Worm (Caenorhabditis elegans): Measurements from ENCODE around the gene T04F8.2.

The T04F8.2 gene

DNA sequence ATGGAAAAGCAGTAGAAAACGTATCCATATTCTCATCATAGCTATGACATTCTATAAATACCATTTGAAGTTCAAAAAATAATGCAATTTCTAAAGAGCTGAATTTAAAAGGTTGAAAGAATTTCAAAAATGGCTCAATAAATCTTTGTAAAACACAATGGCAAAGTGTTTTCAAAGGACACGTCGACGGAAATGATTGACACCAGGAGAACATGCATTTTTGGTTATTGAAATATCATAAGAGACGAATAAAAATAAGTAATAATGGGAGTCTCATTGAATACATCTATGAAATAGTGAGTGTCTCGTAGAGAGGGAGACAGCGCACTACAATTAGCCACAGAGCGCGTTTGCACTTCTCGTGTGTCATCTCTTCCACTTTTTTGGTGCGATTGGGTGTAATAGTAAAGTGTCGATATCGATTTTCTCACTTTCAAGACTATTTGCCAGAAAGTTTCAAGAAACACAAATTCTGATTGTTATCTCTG, at the start of gene T04F8.2:
T04F8.2 (minus strand) TSS at position 51 of the 488 bp plus-strand sequence.
- TF ChIP-seq sdz-12 (GFP tag; optimal IDR thresholded peaks at IDR 0.05) (no peak), lsy-2 (tag; optimal IDR thresholded peaks at IDR 0.05) (peak in 1 of 2 experiments; percentile 77), Y105C5A.15 (GFP tag; IDR thresholded peaks at IDR 0.05) (no peak), ztf-11 (tag; optimal IDR thresholded peaks at IDR 0.05) (no peak), attf-4 (tag; optimal IDR thresholded peaks at IDR 0.05) (no peak), unc-62 (GFP tag; optimal IDR thresholded peaks at IDR 0.05 in 1 of 2) (peak in 1 of 2 experiments; percentile 98), unc-62 (tag; optimal IDR thresholded peaks at IDR 0.05) (no peak), tra-1 (GFP tag; IDR thresholded peaks at IDR 0.05) (0 out of 2 replicates have a peak, but pooled peaks have one; percentile 21), hlh-11 (tag; optimal IDR thresholded peaks at IDR 0.05) (peak; percentile 65), spr-1 (tag; optimal IDR thresholded peaks at IDR 0.05) (no peak), T20F7.1 (GFP tag; optimal IDR thresholded peaks at IDR 0.05) (peak; percentile 48), egl-27 (tag; optimal IDR thresholded peaks at IDR 0.05) (no peak), nhr-237 (tag; optimal IDR thresholded peaks at IDR 0.05) (no peak), spr-3 (GFP tag; optimal IDR thresholded peaks at IDR 0.05) (no peak), Y48G9A.11 (GFP tag; IDR thresholded peaks at IDR 0.05) (no peak), vab-7 (GFP tag; IDR thresholded peaks at IDR 0.05) (no peak), nhr-48 (tag; optimal IDR thresholded peaks at IDR 0.05) (peak; percentile 16), set-16 (GFP tag; IDR thresholded peaks at IDR 0.05) (no peak), ZK337.2 (GFP tag; IDR thresholded peaks at IDR 0.05) (no peak), ces-1 (GFP tag; optimal IDR thresholded peaks at IDR 0.05) (no peak), lir-3 (tag; optimal IDR thresholded peaks at IDR 0.05) (no peak), D1046.2 (GFP tag; IDR thresholded peaks at IDR 0.05) (no peak), rbr-2 (tag; optimal IDR thresholded peaks at IDR 0.05) (peak; percentile 48), R02D3.7 (tag; optimal IDR thresholded peaks at IDR 0.05) (no peak), zfp-3 (GFP tag; conservative IDR thresholded peaks at IDR 0.05) (no peak), zag-1 (tag; optimal IDR thresholded peaks at IDR 0.05) (no peak), snpc-1.2 (GFP tag; IDR thresholded peaks at IDR 0.05) (no peak), F37D6.2 (tag; optimal IDR thresholded peaks at IDR 0.05) (no peak), duxl-1 (tag; optimal IDR thresholded peaks at IDR 0.05; ENCODE audit: poor library complexity) (no peak), mxl-2 (GFP tag; conservative IDR thresholded peaks at IDR 0.05) (no peak), nhr-6 (tag; optimal IDR thresholded peaks at IDR 0.05) (peak; percentile 56), ceh-82 (tag; optimal IDR thresholded peaks at IDR 0.05) (no peak), daf-8 (GFP tag; IDR thresholded peaks at IDR 0.05) (no peak), pha-4 (GFP tag; IDR thresholded peaks at IDR 0.05) (no peak), pha-4 (tag; optimal IDR thresholded peaks at IDR 0.05) (peak; percentile 78), mep-1 (tag; optimal IDR thresholded peaks at IDR 0.05) (peak; percentile 82), nhr-11 (tag; optimal IDR thresholded peaks at IDR 0.05) (peak; percentile 60), F44E2.7 (GFP tag; IDR thresholded peaks at IDR 0.05) (no peak), nhr-77 (tag; optimal IDR thresholded peaks at IDR 0.05) (peak; percentile 74), ceh-44 (GFP tag; IDR thresholded peaks at IDR 0.05) (no peak), tag-97 (GFP tag; IDR thresholded peaks at IDR 0.05) (no peak), nhr-102 (tag; optimal IDR thresholded peaks at IDR 0.05) (no peak), lin-29 (GFP tag; IDR thresholded peaks at IDR 0.05) (no peak), nhr-10 (tag; optimal IDR thresholded peaks at IDR 0.05) (no peak), hif-1 (tag; optimal IDR thresholded peaks at IDR 0.05) (peak in 1 of 2 experiments; percentile 43), madf-5 (GFP tag; IDR thresholded peaks at IDR 0.05) (no peak), F49E8.2 (tag; optimal IDR thresholded peaks at IDR 0.05; ENCODE audit: borderline replicate concordance) (no peak), aha-1 (tag) (no peak), nhr-25 (tag; optimal IDR thresholded peaks at IDR 0.05; ENCODE audit: borderline replicate concordance, insufficient read depth) (peak; percentile 57), lin-39 (tag; optimal IDR thresholded peaks at IDR 0.05) (no peak), mdl-1 (tag; optimal IDR thresholded peaks at IDR 0.05) (peak; percentile 22 to 34), ZK546.5 (tag; optimal IDR thresholded peaks at IDR 0.05) (no peak)
